Fruit fly (Drosophila melanogaster) whole organism, embryonic: Measurements from ENCODE around the gene Swip-1.

Experiments
- Ada2b ChIP-seq: fragments of 200-800 bp; sonication (Bioruptor generic); IDR thresholded peaks from 2 replicates; pipeline ENCODE4 v1.3.6; 2022; ENCODE audit warnings: missing biosample characterization, missing genetic modification characterization
- CG10209 ChIP-seq: fragments of 200-800 bp; sonication (Bioruptor generic); optimal IDR thresholded peaks from 3 replicates; lab custom pipeline; 2017; ENCODE audit warnings: missing biosample characterization, mild to moderate bottlenecking, missing genetic modification characterization, missing genetic modification reagents
- CG11398 ChIP-seq: fragments of 200-800 bp; sonication (Bioruptor generic); optimal IDR thresholded peaks from 2 replicates; lab custom pipeline; 2016; ENCODE audit warnings: missing biosample characterization, missing genetic modification characterization
- CG12942 ChIP-seq: fragments of 200-800 bp; sonication (Bioruptor generic); optimal IDR thresholded peaks from 3 replicates; lab custom pipeline; 2016; ENCODE audit warnings: missing biosample characterization, missing genetic modification characterization
- CG15011 ChIP-seq: fragments of 200-800 bp; sonication (Bioruptor generic); optimal IDR thresholded peaks from 3 replicates; lab custom pipeline; 2018; ENCODE audit warnings: missing biosample characterization, mild to moderate bottlenecking, missing genetic modification characterization
- CG1529 ChIP-seq: fragments of 200-800 bp; sonication (Bioruptor generic); optimal IDR thresholded peaks from 3 replicates; lab custom pipeline; 2018; ENCODE audit warnings: missing biosample characterization, missing genetic modification characterization
- CG16813 ChIP-seq: fragments of 200-800 bp; sonication (Bioruptor generic); IDR thresholded peaks from 3 replicates; pipeline ENCODE4 v1.3.6; 2022; ENCODE audit warnings: missing biosample characterization, missing genetic modification characterization; ENCODE audit not compliant: partially characterized antibody
- CG16863 ChIP-seq: fragments of 200-800 bp; sonication (Bioruptor generic); optimal IDR thresholded peaks from 3 replicates; lab custom pipeline; 2016; ENCODE audit warnings: missing biosample characterization, missing genetic modification characterization
- CG2202 ChIP-seq: fragments of 200-800 bp; sonication (Bioruptor generic); optimal IDR thresholded peaks from 2 replicates; lab custom pipeline; 2018; ENCODE audit warnings: missing biosample characterization, mild to moderate bottlenecking, missing genetic modification characterization
- CG3281 ChIP-seq: fragments of 200-800 bp; sonication (Bioruptor generic); optimal IDR thresholded peaks from 3 replicates; lab custom pipeline; 2017; ENCODE audit warnings: missing biosample characterization, mild to moderate bottlenecking, missing genetic modification characterization
- CG34422 ChIP-seq: fragments of 200-800 bp; sonication (Bioruptor generic); IDR thresholded peaks from 3 replicates; pipeline ENCODE4 v1.3.6; 2022; ENCODE audit warnings: missing biosample characterization, missing genetic modification characterization
- CG43689 ChIP-seq: fragments of 200-800 bp; sonication (Bioruptor generic); IDR thresholded peaks from 2 replicates; pipeline ENCODE4 v1.3.6; 2022; ENCODE audit warnings: missing biosample characterization, missing genetic modification characterization
- CG7357 ChIP-seq: fragments of 200-800 bp; sonication (Bioruptor generic); IDR thresholded peaks from 3 replicates; pipeline ENCODE4 v1.3.6; 2022; ENCODE audit warnings: missing biosample characterization, missing genetic modification characterization
- CG7786 ChIP-seq: fragments of 200-800 bp; sonication (Bioruptor generic); optimal IDR thresholded peaks from 2 replicates; lab custom pipeline; 2016; ENCODE audit warnings: missing biosample characterization, missing genetic modification characterization
- CG7987 ChIP-seq: fragments of 200-800 bp; sonication (Bioruptor generic); optimal IDR thresholded peaks from 2 replicates; lab custom pipeline; 2018; ENCODE audit warnings: missing biosample characterization, mild to moderate bottlenecking, missing genetic modification characterization, moderate library complexity
- CG8089 ChIP-seq: fragments of 200-800 bp; sonication (Bioruptor generic); optimal IDR thresholded peaks from 3 replicates; lab custom pipeline; 2016; ENCODE audit warnings: missing biosample characterization, missing genetic modification characterization
- CG9932 ChIP-seq: fragments of 200-800 bp; sonication (Bioruptor generic); IDR thresholded peaks from 2 replicates; pipeline ENCODE4 v1.3.6; 2022; ENCODE audit warnings: missing biosample characterization, missing genetic modification characterization
- CHES-1-like ChIP-seq: fragments of 200-800 bp; sonication (Bioruptor generic); optimal IDR thresholded peaks from 2 replicates; lab custom pipeline; 2016; ENCODE audit warnings: missing biosample characterization, missing genetic modification characterization
- Deaf1 ChIP-seq: fragments of 200-800 bp; optimal IDR thresholded peaks from 3 replicates; lab custom pipeline; 2019; ENCODE audit warnings: missing biosample characterization, mild to moderate bottlenecking, missing genetic modification characterization, moderate library complexity
- Dref ChIP-seq: fragments of 200-800 bp; sonication (Bioruptor generic); IDR thresholded peaks from 2 replicates; pipeline ENCODE4 v1.3.6; 2022; ENCODE audit warnings: missing biosample characterization, missing genetic modification characterization
- Eip74EF ChIP-seq, 2 experiments: fragments of 200-800 bp in 1 of 2; fragments of >200 bp in 1 of 2; sonication (Bioruptor generic) in 1 of 2; optimal IDR thresholded peaks; 2 replicates each; lab custom pipeline; 2017 to 2019; ENCODE audit warnings: missing biosample characterization in 2 of 2, missing genetic modification characterization in 2 of 2, mild to moderate bottlenecking in 1 of 2, moderate library complexity in 1 of 2
- Elba2 ChIP-seq: fragments of 200-800 bp; sonication (Bioruptor generic); optimal IDR thresholded peaks from 3 replicates; lab custom pipeline; 2016; ENCODE audit warnings: missing biosample characterization, missing genetic modification characterization
- HLH54F ChIP-seq: fragments of 200-800 bp; sonication (Bioruptor generic); optimal IDR thresholded peaks from 3 replicates; lab custom pipeline; 2016; ENCODE audit warnings: missing biosample characterization, missing genetic modification characterization
- Hr51 ChIP-seq, 2 experiments: fragments of 200-800 bp; sonication (Bioruptor generic); optimal IDR thresholded peaks; 2 replicates in 1 of 2; 3 replicates in 1 of 2; lab custom pipeline; 2016 to 2018; ENCODE audit warnings: missing biosample characterization in 2 of 2, missing genetic modification characterization in 2 of 2, mild to moderate bottlenecking in 1 of 2, moderate library complexity in 1 of 2
- Jarid2 ChIP-seq: fragments of 200-800 bp; sonication (Bioruptor generic); optimal IDR thresholded peaks from 3 replicates; lab custom pipeline; 2017; ENCODE audit warnings: mild to moderate bottlenecking, missing biosample characterization, missing genetic modification reagents, missing genetic modification characterization
- Kr ChIP-seq: fragments of 200-800 bp; sonication (Bioruptor generic); optimal IDR thresholded peaks from 2 replicates; lab custom pipeline; 2017; ENCODE audit warnings: missing biosample characterization, mild to moderate bottlenecking, missing genetic modification characterization
- Mad ChIP-seq: fragments of 200-800 bp; sonication (Bioruptor generic); optimal IDR thresholded peaks from 2 replicates; lab custom pipeline; 2016; ENCODE audit warnings: missing biosample characterization, missing genetic modification characterization
- NK7.1 ChIP-seq: fragments of 200-800 bp; sonication (Bioruptor generic); optimal IDR thresholded peaks from 3 replicates; lab custom pipeline; 2016; ENCODE audit warnings: missing biosample characterization, missing genetic modification characterization
- Oaz ChIP-seq: fragments of 200-800 bp; sonication (Bioruptor generic); IDR thresholded peaks from 2 replicates; pipeline ENCODE4 v1.3.6; 2022; ENCODE audit warnings: missing biosample characterization, missing genetic modification characterization
- TFAM ChIP-seq: fragments of 200-800 bp; sonication (Bioruptor generic); optimal IDR thresholded peaks from 2 replicates; lab custom pipeline; 2017; ENCODE audit warnings: missing biosample characterization, missing genetic modification characterization, inconsistent platforms
- amos ChIP-seq: fragments of 200-800 bp; sonication (Bioruptor generic); IDR thresholded peaks from 2 replicates; pipeline ENCODE4 v1.3.6; 2022; ENCODE audit warnings: missing biosample characterization, missing genetic modification characterization; ENCODE audit not compliant: partially characterized antibody
- cato ChIP-seq: fragments of 200-800 bp; sonication (Bioruptor generic); optimal IDR thresholded peaks from 2 replicates; lab custom pipeline; 2016; ENCODE audit warnings: missing biosample characterization, missing genetic modification characterization, borderline replicate concordance
- eyg ChIP-seq: fragments of 200-800 bp; sonication (Bioruptor generic); optimal IDR thresholded peaks from 3 replicates; lab custom pipeline; 2016; ENCODE audit warnings: missing biosample characterization, missing genetic modification characterization
- gsb ChIP-seq: fragments of 200-800 bp; sonication (Bioruptor generic); IDR thresholded peaks from 2 replicates; pipeline ENCODE4 v1.3.6; 2022; ENCODE audit warnings: missing biosample characterization, missing genetic modification characterization
- gsb-n ChIP-seq: fragments of 200-800 bp; sonication (Bioruptor generic); optimal IDR thresholded peaks from 3 replicates; lab custom pipeline; 2018; ENCODE audit warnings: missing biosample characterization, mild to moderate bottlenecking, missing genetic modification characterization
- hb ChIP-seq: fragments of 200-800 bp; sonication (Bioruptor generic); IDR thresholded peaks from 3 replicates; pipeline ENCODE4 v1.3.6; 2022; ENCODE audit warnings: missing biosample characterization, missing genetic modification characterization; ENCODE audit not compliant: partially characterized antibody
- hkb ChIP-seq, 2 experiments: fragments of 200-800 bp in 1 of 2; fragments of >200 bp in 1 of 2; sonication (Bioruptor generic) in 1 of 2; IDR thresholded peaks in 1 of 2; optimal IDR thresholded peaks in 1 of 2; 2 replicates each; pipeline versions ENCODE4 v1.3.6 to Lab custom; 2017 to 2022; ENCODE audit warnings: missing biosample characterization in 1 of 2, missing genetic modification characterization in 1 of 2
- inv ChIP-seq: fragments of 200-800 bp; sonication (Bioruptor generic); IDR thresholded peaks from 2 replicates; pipeline ENCODE4 v1.3.6; 2022; ENCODE audit warnings: missing biosample characterization, missing genetic modification characterization; ENCODE audit not compliant: partially characterized antibody
- jigr1 ChIP-seq: fragments of 200-800 bp; sonication (Bioruptor generic); IDR thresholded peaks from 3 replicates; pipeline ENCODE4 v1.3.6; 2022; ENCODE audit warnings: missing biosample characterization, missing genetic modification characterization
- ken ChIP-seq: fragments of 200-800 bp; sonication (Bioruptor generic); IDR thresholded peaks from 3 replicates; pipeline ENCODE4 v1.3.6; 2022; ENCODE audit warnings: missing biosample characterization, missing genetic modification characterization
- lbe ChIP-seq: fragments of 200-800 bp; sonication (Bioruptor generic); optimal IDR thresholded peaks from 2 replicates; lab custom pipeline; 2016; ENCODE audit warnings: missing biosample characterization, mild to moderate bottlenecking, missing genetic modification characterization
- oc ChIP-seq: fragments of 200-800 bp; sonication (Bioruptor generic); optimal IDR thresholded peaks from 2 replicates; lab custom pipeline; 2018; ENCODE audit warnings: missing biosample characterization, mild to moderate bottlenecking, missing genetic modification characterization, moderate library complexity
- pan ChIP-seq, 4 experiments: fragments of >200 bp in 3 of 4; fragments of 200-800 bp in 1 of 4; sonication (Bioruptor generic) in 1 of 4; optimal IDR thresholded peaks in 3 of 4; IDR thresholded peaks in 1 of 4; 2 replicates each; pipeline versions ENCODE4 v1.3.6 to Lab custom; 2017 to 2022; ENCODE audit warnings: missing biosample characterization in 2 of 4, missing genetic modification characterization in 2 of 4, mixed read lengths in 1 of 4
- pita ChIP-seq: fragments of 200-800 bp; sonication (Bioruptor generic); optimal IDR thresholded peaks from 2 replicates; lab custom pipeline; 2017; ENCODE audit warnings: missing biosample characterization, mild to moderate bottlenecking, missing genetic modification characterization
- salm ChIP-seq: fragments of 200-800 bp; sonication (Bioruptor generic); optimal IDR thresholded peaks from 2 replicates; lab custom pipeline; 2018; ENCODE audit warnings: missing biosample characterization, mild to moderate bottlenecking, missing genetic modification characterization
- sd ChIP-seq: fragments of 200-800 bp; sonication (Bioruptor generic); optimal IDR thresholded peaks from 3 replicates; lab custom pipeline; 2018; ENCODE audit warnings: missing biosample characterization, mild to moderate bottlenecking, missing genetic modification characterization, moderate library complexity
- wor ChIP-seq: fragments of 200-800 bp; sonication (Bioruptor generic); IDR thresholded peaks from 2 replicates; pipeline ENCODE4 v1.3.6; 2022; ENCODE audit warnings: missing biosample characterization, missing genetic modification characterization
- zfh2 ChIP-seq: fragments of 200-800 bp; sonication (Bioruptor generic); optimal IDR thresholded peaks from 2 replicates; lab custom pipeline; 2016; ENCODE audit warnings: missing biosample characterization, missing genetic modification characterization

Swip-1 gene

DNA sequence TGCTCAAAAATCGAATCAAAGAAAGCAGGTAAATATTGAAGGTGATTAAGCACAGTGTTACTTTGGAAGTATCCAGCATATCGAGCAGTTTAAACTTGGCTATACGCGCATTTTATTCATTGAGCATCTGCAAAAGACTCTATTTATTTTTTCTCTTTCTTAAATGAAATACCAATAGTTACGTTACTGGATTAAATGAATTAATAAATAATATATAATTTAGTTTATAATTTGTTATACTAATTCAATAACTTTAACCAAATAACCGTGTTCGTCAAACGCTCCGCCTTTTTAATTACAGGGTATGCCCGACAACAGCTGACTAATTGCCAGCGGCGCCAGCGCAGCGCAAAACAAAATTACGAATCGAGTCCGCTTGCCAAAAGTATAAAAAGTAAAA is 20.2 kb downstream of the Swip-1 start (continued):
- TF ChIP-seq Oaz (GFP tag; lab: Robert Waterston, UW), result no peak
- peak; percentile 40; the same call in 1 of the 2 replicates for TF ChIP-seq Ada2b (GFP tag; lab: Robert Waterston, UW)
- no peak for TF ChIP-seq gsb-n (tag; lab: Kevin White, UChicago)
- TF ChIP-seq lbe (GFP tag; lab: Kevin White, UChicago), result peak; percentile 51
- TF ChIP-seq CG2202 (tag; lab: Kevin White, UChicago), result no peak
- TF ChIP-seq HLH54F (GFP tag; lab: Kevin White, UChicago), result no peak
- TF ChIP-seq Kr (GFP tag; lab: Kevin White, UChicago), result no peak
- TF ChIP-seq hkb (optimal IDR thresholded peaks at IDR 0.05; lab: Kevin White, UChicago), result no peak
- peak; percentile 48; the same call in 1 of the 2 replicates for TF ChIP-seq hkb (GFP tag; IDR thresholded peaks at IDR 0.05; lab: Robert Waterston, UW)
- no peak for TF ChIP-seq wor (GFP tag; lab: Robert Waterston, UW)
- 0 out of 3 replicates have a peak, but pooled peaks have one; percentile 14 for TF ChIP-seq ken (GFP tag; lab: Robert Waterston, UW)
- no peak for TF ChIP-seq inv (GFP tag; lab: Robert Waterston, UW)
- no peak for TF ChIP-seq Eip74EF (GFP tag; optimal IDR thresholded peaks at IDR 0.05; lab: Kevin White, UChicago)
- no peak for TF ChIP-seq Dref (GFP tag; lab: Robert Waterston, UW)
- TF ChIP-seq jigr1 (GFP tag; lab: Robert Waterston, UW), result no peak
- TF ChIP-seq CG7786 (GFP tag; lab: Kevin White, UChicago), result no peak
- TF ChIP-seq CG34422 (GFP tag; lab: Robert Waterston, UW), result peak; percentile 19; the same call in 1 of the 3 replicates
- peak; percentile 39 for TF ChIP-seq CG10209 (GFP tag; lab: Kevin White, UChicago)
- no peak for TF ChIP-seq amos (GFP tag; lab: Robert Waterston, UW)
- TF ChIP-seq CG8089 (GFP tag; lab: Kevin White, UChicago), result no peak
- TF ChIP-seq CG43689, result no peak
- TF ChIP-seq, all 482 proteins: peak for 120

DNA sequence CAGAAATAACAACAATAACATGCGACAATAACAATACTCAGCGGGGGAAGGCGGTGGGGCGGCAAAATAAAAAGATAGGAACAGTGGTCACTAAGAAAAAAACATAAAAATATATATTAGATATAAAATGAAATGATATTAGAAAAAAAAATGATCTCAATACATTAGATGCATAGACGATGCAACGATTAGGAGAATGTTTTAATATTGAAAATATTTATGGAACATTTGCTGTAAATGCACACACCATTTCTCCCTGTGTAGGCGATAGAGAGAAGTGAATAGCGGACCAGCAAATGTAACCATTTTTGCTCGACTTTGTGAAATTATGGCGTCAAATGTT is 20.9 kb downstream of the Swip-1 start:
- TF ChIP-seq oc (tag; lab: Kevin White, UChicago) (peak; percentile 16), CG9932 (GFP tag; lab: Robert Waterston, UW) (peak; percentile 95), CG11398 (GFP tag; lab: Kevin White, UChicago) (no peak), Jarid2 (peak; percentile 32), Hr51 (GFP tag; optimal IDR thresholded peaks at IDR 0.05; lab: Kevin White, UChicago) (peak; percentile 27 to 63), Elba2 (peak; percentile 13), pan (optimal IDR thresholded peaks at IDR 0.05; lab: Kevin White, UChicago) (no peak), pan (GFP tag; optimal IDR thresholded peaks at IDR 0.05 in 1 of 2, IDR thresholded peaks at IDR 0.05 in 1 of 2) (peak in 1 of 2 experiments; percentile 92), TFAM (GFP tag; lab: Kevin White, UChicago) (no peak), cato (GFP tag; lab: Kevin White, UChicago) (no peak), gsb (GFP tag; lab: Robert Waterston, UW) (peak; percentile 91), CG16863 (GFP tag; lab: Kevin White, UChicago) (no peak), zfh2 (GFP tag; lab: Kevin White, UChicago) (peak; percentile 55), CG1529 (GFP tag; lab: Kevin White, UChicago) (no peak), CG2202 (tag; lab: Kevin White, UChicago) (no peak), sd (peak; percentile 44), CG3281 (GFP tag; lab: Kevin White, UChicago) (peak; percentile 89), hb (GFP tag; lab: Robert Waterston, UW) (no peak), CG7987 (peak; percentile 62), CG7357 (GFP tag; lab: Robert Waterston, UW) (peak; percentile 77), salm (tag; lab: Kevin White, UChicago) (peak; percentile 15), pita (GFP tag; lab: Kevin White, UChicago) (no peak), HLH54F (GFP tag; lab: Kevin White, UChicago) (peak; percentile 31), CG16813 (GFP tag; lab: Robert Waterston, UW) (no peak), NK7.1 (GFP tag; lab: Kevin White, UChicago) (peak; percentile 10), CG12942 (GFP tag; lab: Kevin White, UChicago) (peak; percentile 43), CHES-1-like (no peak), Mad (GFP tag; lab: Kevin White, UChicago) (peak; percentile 16), Deaf1 (tag; lab: Kevin White, UChicago) (peak; percentile 61), CG15011 (peak; percentile 27), eyg (GFP tag; lab: Kevin White, UChicago) (peak; percentile 18)
